Fruit fly (Drosophila melanogaster) whole organism, embryonic: ENCODE measurements around the gene ATP7.

Source experiments
- Antp ChIP-seq: fragments of 200-800 bp; sonication (Bioruptor generic); optimal IDR thresholded peaks from 3 replicates; lab custom pipeline; 2016; ENCODE audit warnings: missing biosample characterization, missing genetic modification characterization
- B-H2 ChIP-seq: fragments of 200-800 bp; sonication (Bioruptor generic); optimal IDR thresholded peaks from 2 replicates; lab custom pipeline; 2018; ENCODE audit warnings: missing biosample characterization, mild to moderate bottlenecking, missing genetic modification characterization
- CG10979 ChIP-seq: fragments of 200-800 bp; sonication (Bioruptor generic); optimal IDR thresholded peaks from 2 replicates; lab custom pipeline; 2018; ENCODE audit warnings: missing biosample characterization, mild to moderate bottlenecking, missing genetic modification characterization, moderate library complexity
- CG12236 ChIP-seq: fragments of 200-800 bp; sonication (Bioruptor generic); optimal IDR thresholded peaks from 2 replicates; lab custom pipeline; 2016; ENCODE audit warnings: missing biosample characterization, missing genetic modification characterization
- CG12391 ChIP-seq: fragments of 200-800 bp; sonication (Bioruptor generic); optimal IDR thresholded peaks from 3 replicates; lab custom pipeline; 2018; ENCODE audit warnings: missing biosample characterization, mild to moderate bottlenecking, missing genetic modification characterization, moderate library complexity
- CG13894 ChIP-seq: fragments of 200-800 bp; sonication (Bioruptor generic); optimal IDR thresholded peaks from 3 replicates; lab custom pipeline; 2018; ENCODE audit warnings: missing biosample characterization, mild to moderate bottlenecking, missing genetic modification characterization, moderate library complexity
- CG14014 ChIP-seq: fragments of 200-800 bp; sonication (Bioruptor generic); IDR thresholded peaks from 2 replicates; pipeline ENCODE4 v1.3.6; 2022; ENCODE audit warnings: missing biosample characterization, missing genetic modification characterization
- CG14050 ChIP-seq: fragments of 200-800 bp; sonication (Bioruptor generic); IDR thresholded peaks from 3 replicates; pipeline ENCODE4 v1.3.6; 2022; ENCODE audit warnings: missing biosample characterization, missing genetic modification characterization
- CG1603 ChIP-seq: fragments of 200-800 bp; sonication (Bioruptor generic); optimal IDR thresholded peaks from 2 replicates; lab custom pipeline; 2019; ENCODE audit warnings: missing biosample characterization, mild to moderate bottlenecking, missing genetic modification characterization, moderate library complexity
- CG17186 ChIP-seq: fragments of 200-800 bp; sonication (Bioruptor generic); optimal IDR thresholded peaks from 3 replicates; lab custom pipeline; 2017; ENCODE audit warnings: missing biosample characterization, missing genetic modification reagents, missing genetic modification characterization
- CG17612 ChIP-seq: fragments of 200-800 bp; sonication (Bioruptor generic); IDR thresholded peaks from 2 replicates; pipeline ENCODE4 v1.3.6; 2022; ENCODE audit warnings: missing biosample characterization, missing genetic modification characterization
- CG17802 ChIP-seq: fragments of 200-800 bp; sonication (Bioruptor generic); optimal IDR thresholded peaks from 2 replicates; lab custom pipeline; 2018; ENCODE audit warnings: missing biosample characterization, mild to moderate bottlenecking, missing genetic modification characterization, moderate library complexity
- CG18599 ChIP-seq: fragments of 200-800 bp; sonication (Bioruptor generic); optimal IDR thresholded peaks from 3 replicates; lab custom pipeline; 2017; ENCODE audit warnings: missing biosample characterization, missing genetic modification characterization, mild to moderate bottlenecking, moderate library complexity, missing genetic modification reagents
- CG3847 ChIP-seq: fragments of 200-800 bp; sonication (Bioruptor generic); IDR thresholded peaks from 2 replicates; pipeline ENCODE4 v1.3.6; 2022; ENCODE audit warnings: missing biosample characterization, missing genetic modification characterization
- CG4617 ChIP-seq: fragments of 200-800 bp; sonication (Bioruptor generic); optimal IDR thresholded peaks from 3 replicates; lab custom pipeline; 2016; ENCODE audit warnings: missing biosample characterization, missing genetic modification characterization, borderline replicate concordance
- CG7928 ChIP-seq: fragments of 200-800 bp; sonication (Bioruptor generic); optimal IDR thresholded peaks from 2 replicates; lab custom pipeline; 2017; ENCODE audit warnings: missing biosample characterization, mild to moderate bottlenecking, missing genetic modification characterization
- CG7987 ChIP-seq: fragments of 200-800 bp; sonication (Bioruptor generic); optimal IDR thresholded peaks from 2 replicates; lab custom pipeline; 2018; ENCODE audit warnings: missing biosample characterization, mild to moderate bottlenecking, missing genetic modification characterization, moderate library complexity
- CG8388 ChIP-seq: fragments of 200-800 bp; sonication (Bioruptor generic); optimal IDR thresholded peaks from 2 replicates; lab custom pipeline; 2019; ENCODE audit warnings: missing biosample characterization, mild to moderate bottlenecking, missing genetic modification characterization, moderate library complexity
- CTCF ChIP-seq: fragments of 200-800 bp; sonication (Bioruptor generic); optimal IDR thresholded peaks from 2 replicates; lab custom pipeline; 2017; ENCODE audit warnings: missing biosample characterization, mild to moderate bottlenecking, missing genetic modification characterization, moderate library complexity
- ERR ChIP-seq: fragments of 200-800 bp; sonication (Bioruptor generic); optimal IDR thresholded peaks from 2 replicates; lab custom pipeline; 2016; ENCODE audit warnings: missing biosample characterization, missing genetic modification characterization
- GATAe ChIP-seq: fragments of 200-800 bp; sonication (Bioruptor generic); conservative IDR thresholded peaks from 2 replicates; pipeline ENCODE4 v1.3.6; 2022; ENCODE audit warnings: missing biosample characterization, missing genetic modification characterization
- HmgZ ChIP-seq: fragments of 200-800 bp; sonication (Bioruptor generic); optimal IDR thresholded peaks from 2 replicates; lab custom pipeline; 2018; ENCODE audit warnings: missing biosample characterization, mild to moderate bottlenecking, missing genetic modification characterization
- Nf-YC ChIP-seq: fragments of 200-800 bp; optimal IDR thresholded peaks from 3 replicates; lab custom pipeline; 2019; ENCODE audit warnings: missing biosample characterization, mild to moderate bottlenecking, missing genetic modification characterization, moderate library complexity
- Optix ChIP-seq: fragments of 200-800 bp; sonication (Bioruptor generic); IDR thresholded peaks from 3 replicates; pipeline ENCODE4 v1.3.6; 2022; ENCODE audit warnings: missing biosample characterization, missing genetic modification characterization
- Sin3A ChIP-seq: fragments of >200 bp; optimal IDR thresholded peaks from 2 replicates; lab custom pipeline; 2018
- Stat92E ChIP-seq, 3 experiments: fragments of >200 bp in 2 of 3; fragments of 200-800 bp in 1 of 3; sonication (Bioruptor generic) in 1 of 3; optimal IDR thresholded peaks; 2 replicates each; lab custom pipeline; 2017 to 2019; ENCODE audit warnings: missing biosample characterization in 3 of 3, missing genetic modification characterization in 3 of 3, mild to moderate bottlenecking in 1 of 3, moderate library complexity in 1 of 3
- Tbp ChIP-seq: fragments of >200 bp; optimal IDR thresholded peaks from 2 replicates; lab custom pipeline; 2018; ENCODE audit warnings: missing biosample characterization, missing genetic modification characterization
- Xbp1 ChIP-seq: fragments of 200-800 bp; sonication (Bioruptor generic); optimal IDR thresholded peaks from 3 replicates; lab custom pipeline; 2016; ENCODE audit warnings: missing biosample characterization, mild to moderate bottlenecking, missing genetic modification characterization
- ato ChIP-seq: fragments of 200-800 bp; sonication (Bioruptor generic); IDR thresholded peaks from 2 replicates; pipeline ENCODE4 v1.3.6; 2022; ENCODE audit warnings: missing biosample characterization, missing genetic modification characterization; ENCODE audit not compliant: partially characterized antibody
- bigmax ChIP-seq: fragments of 200-800 bp; sonication (Bioruptor generic); optimal IDR thresholded peaks from 2 replicates; lab custom pipeline; 2018; ENCODE audit warnings: missing biosample characterization, mild to moderate bottlenecking, missing genetic modification characterization
- bsh ChIP-seq, 2 experiments: fragments of 200-800 bp; sonication (Bioruptor generic); optimal IDR thresholded peaks; 2 replicates each; lab custom pipeline; 2017 to 2018; ENCODE audit warnings: mild to moderate bottlenecking in 2 of 2, missing biosample characterization in 2 of 2, missing genetic modification characterization in 2 of 2, moderate library complexity in 1 of 2
- crp ChIP-seq, 2 experiments: fragments of 200-800 bp; sonication (Bioruptor generic); optimal IDR thresholded peaks; 2 replicates in 1 of 2; 3 replicates in 1 of 2; lab custom pipeline; 2017; ENCODE audit warnings: missing biosample characterization in 2 of 2, missing genetic modification characterization in 2 of 2, mild to moderate bottlenecking in 1 of 2, moderate library complexity in 1 of 2
- fru ChIP-seq: fragments of >200 bp; optimal IDR thresholded peaks from 2 replicates; lab custom pipeline; 2017
- gcm ChIP-seq: fragments of 200-800 bp; sonication (Bioruptor generic); optimal IDR thresholded peaks from 2 replicates; lab custom pipeline; 2019; ENCODE audit warnings: missing biosample characterization, mild to moderate bottlenecking, missing genetic modification characterization, moderate library complexity
- gcm2 ChIP-seq: fragments of 200-800 bp; sonication (Bioruptor generic); optimal IDR thresholded peaks from 2 replicates; lab custom pipeline; 2016; ENCODE audit warnings: missing biosample characterization, missing genetic modification characterization
- hb ChIP-seq: fragments of 200-800 bp; sonication (Bioruptor generic); IDR thresholded peaks from 3 replicates; pipeline ENCODE4 v1.3.6; 2022; ENCODE audit warnings: missing biosample characterization, missing genetic modification characterization; ENCODE audit not compliant: partially characterized antibody
- hkb ChIP-seq, 2 experiments: fragments of 200-800 bp in 1 of 2; fragments of >200 bp in 1 of 2; sonication (Bioruptor generic) in 1 of 2; IDR thresholded peaks in 1 of 2; optimal IDR thresholded peaks in 1 of 2; 2 replicates each; pipeline versions ENCODE4 v1.3.6 to Lab custom; 2017 to 2022; ENCODE audit warnings: missing biosample characterization in 1 of 2, missing genetic modification characterization in 1 of 2
- jigr1 ChIP-seq: fragments of 200-800 bp; sonication (Bioruptor generic); IDR thresholded peaks from 3 replicates; pipeline ENCODE4 v1.3.6; 2022; ENCODE audit warnings: missing biosample characterization, missing genetic modification characterization
- kay ChIP-seq: fragments of 200-800 bp; sonication (Bioruptor generic); optimal IDR thresholded peaks from 2 replicates; lab custom pipeline; 2016; ENCODE audit warnings: missing biosample characterization, missing genetic modification characterization
- klu ChIP-seq: fragments of 200-800 bp; sonication (Bioruptor generic); IDR thresholded peaks from 2 replicates; pipeline ENCODE4 v1.3.6; 2022; ENCODE audit warnings: missing biosample characterization, missing genetic modification characterization
- mld ChIP-seq: fragments of 200-800 bp; sonication (Bioruptor generic); IDR thresholded peaks from 3 replicates; pipeline ENCODE4 v1.3.6; 2022; ENCODE audit warnings: missing biosample characterization, missing genetic modification characterization; ENCODE audit not compliant: partially characterized antibody
- prd ChIP-seq, 3 experiments: fragments of >200 bp in 2 of 3; fragments of 200-800 bp in 1 of 3; sonication (Bioruptor generic) in 1 of 3; optimal IDR thresholded peaks in 2 of 3; IDR thresholded peaks in 1 of 3; 2 replicates in 2 of 3; 3 replicates in 1 of 3; pipeline versions ENCODE4 v1.3.6 to Lab custom; 2017 to 2022; ENCODE audit warnings: missing biosample characterization in 1 of 3, missing genetic modification characterization in 1 of 3
- sc ChIP-seq, 3 experiments: fragments of >200 bp in 2 of 3; fragments of 200-800 bp in 1 of 3; sonication (Bioruptor generic) in 1 of 3; optimal IDR thresholded peaks; 2 replicates in 2 of 3; 3 replicates in 1 of 3; lab custom pipeline; 2017; ENCODE audit warnings: mild to moderate bottlenecking in 1 of 3, missing biosample characterization in 1 of 3, missing genetic modification characterization in 1 of 3, missing genetic modification reagents in 1 of 3
- sens ChIP-seq: fragments of 200-800 bp; sonication (Bioruptor generic); peaks from one replicate; lab custom pipeline; 2016; ENCODE audit warnings: missing biosample characterization, missing genetic modification characterization
- sna ChIP-seq: fragments of 200-800 bp; sonication (Bioruptor generic); IDR thresholded peaks from 2 replicates; pipeline ENCODE4 v1.3.6; 2022; ENCODE audit warnings: missing biosample characterization, missing genetic modification characterization; ENCODE audit not compliant: partially characterized antibody
- sqz ChIP-seq: fragments of 200-800 bp; sonication (Bioruptor generic); optimal IDR thresholded peaks from 3 replicates; lab custom pipeline; 2018; ENCODE audit warnings: missing biosample characterization, mild to moderate bottlenecking, missing genetic modification characterization
- ttk ChIP-seq: fragments of 200-800 bp; sonication (Bioruptor generic); IDR thresholded peaks from 2 replicates; pipeline ENCODE4 v2.1.2; 2022; ENCODE audit warnings: missing biosample characterization, missing genetic modification characterization
- vfl ChIP-seq: fragments of 200-800 bp; sonication (Bioruptor generic); optimal IDR thresholded peaks from 2 replicates; lab custom pipeline; 2016; ENCODE audit warnings: missing biosample characterization, missing genetic modification characterization

Gene ATP7

dm6 chrX:11854758-11855465 lies at the start of gene ATP7, which contains the start of gene CG10347 (continued):
- TF ChIP-seq CG18599: peak; percentile 23
- TF ChIP-seq vfl (GFP tag; lab: Kevin White, UChicago): no peak
- no peak for TF ChIP-seq CG7987 (GFP tag; lab: Kevin White, UChicago)
- peak in 1 of 3 experiments; percentile 21 for TF ChIP-seq Stat92E (GFP tag; optimal IDR thresholded peaks at IDR 0.05; lab: Kevin White, UChicago)
- no peak for TF ChIP-seq jigr1 (GFP tag; lab: Robert Waterston, UW)
- TF ChIP-seq B-H2 (GFP tag; lab: Kevin White, UChicago): peak; percentile 38
- peak; percentile 98 for TF ChIP-seq hkb (optimal IDR thresholded peaks at IDR 0.05; lab: Kevin White, UChicago)
- no peak for TF ChIP-seq hkb (GFP tag; IDR thresholded peaks at IDR 0.05; lab: Robert Waterston, UW)
- TF ChIP-seq CG14050: no peak
- TF ChIP-seq CG10979 (tag; lab: Kevin White, UChicago): no peak
- TF ChIP-seq ato (GFP tag; lab: Robert Waterston, UW): no peak; the same call in 1 of the 2 replicates
- peak; percentile 59 for TF ChIP-seq CG12391 (tag; lab: Kevin White, UChicago)
- no peak; the same call in 2 of the 3 replicates for TF ChIP-seq mld (GFP tag; lab: Robert Waterston, UW)
- no peak for TF ChIP-seq CG17612 (GFP tag; lab: Robert Waterston, UW)
- no peak for TF ChIP-seq CG12236 (GFP tag; lab: Kevin White, UChicago)
- no peak for TF ChIP-seq ttk (GFP tag; lab: Robert Waterston, UW)
- TF ChIP-seq CG7928 (GFP tag; lab: Kevin White, UChicago): no peak
- TF ChIP-seq kay (GFP tag; lab: Kevin White, UChicago): peak; percentile 27
- TF ChIP-seq Optix (GFP tag; lab: Robert Waterston, UW): no peak
- TF ChIP-seq Antp: no peak
- TF ChIP-seq gcm2: no peak
- no peak for TF ChIP-seq sqz (GFP tag; lab: Kevin White, UChicago)
- no peak for TF ChIP-seq CG8388 (GFP tag; lab: Kevin White, UChicago)
- TF ChIP-seq ERR (GFP tag; lab: Kevin White, UChicago): no peak
- TF ChIP-seq Nf-YC (tag; lab: Kevin White, UChicago): peak; percentile 50
- TF ChIP-seq sna (GFP tag; lab: Robert Waterston, UW): peak; percentile 96
- peak; percentile 23 for TF ChIP-seq CG4617 (GFP tag; lab: Kevin White, UChicago)
- TF ChIP-seq bsh (GFP tag; optimal IDR thresholded peaks at IDR 0.05; lab: Kevin White, UChicago): no peak
- TF ChIP-seq Sin3A (lab: Kevin White, UChicago): peak; percentile 72
- TF ChIP-seq sens (GFP tag; lab: Kevin White, UChicago): peak; percentile 90
- TF ChIP-seq CG13894 (tag; lab: Kevin White, UChicago): peak; percentile 11
- peak; percentile 15 for TF ChIP-seq CG17186 (GFP tag; lab: Kevin White, UChicago)
- TF ChIP-seq klu: no peak
- no peak for TF ChIP-seq prd (optimal IDR thresholded peaks at IDR 0.05; lab: Kevin White, UChicago)
- peak; percentile 22; the same call in 2 of the 3 replicates for TF ChIP-seq prd (GFP tag; IDR thresholded peaks at IDR 0.05; lab: Robert Waterston, UW)
- TF ChIP-seq gcm (GFP tag; lab: Kevin White, UChicago): peak; percentile 4
- TF ChIP-seq CG17802: no peak
- no peak for TF ChIP-seq Tbp (GFP tag; lab: Kevin White, UChicago)
- no peak for TF ChIP-seq sc (optimal IDR thresholded peaks at IDR 0.05; lab: Kevin White, UChicago)
- TF ChIP-seq sc (GFP tag; optimal IDR thresholded peaks at IDR 0.05; lab: Kevin White, UChicago): no peak
- no peak for TF ChIP-seq CG14014 (GFP tag; lab: Robert Waterston, UW)
- TF ChIP-seq hb (GFP tag; lab: Robert Waterston, UW): peak; percentile 80
- TF ChIP-seq fru (lab: Kevin White, UChicago): no peak
- peak in 1 of 2 experiments; percentile 72 for TF ChIP-seq crp (GFP tag; optimal IDR thresholded peaks at IDR 0.05; lab: Kevin White, UChicago)
- no peak for TF ChIP-seq CG3847 (GFP tag; lab: Robert Waterston, UW)
- no peak for TF ChIP-seq GATAe (GFP tag; lab: Robert Waterston, UW)
- no peak for TF ChIP-seq CTCF
- TF ChIP-seq CG1603 (tag; lab: Kevin White, UChicago): peak; percentile 46
- TF ChIP-seq HmgZ: peak; percentile 60
- no peak for TF ChIP-seq Xbp1 (GFP tag; lab: Kevin White, UChicago)
- TF ChIP-seq bigmax: no peak
